Fruit fly (Drosophila melanogaster) whole organism, prepupa: Measurements from ENCODE around the gene CG34300.

ENCODE experiments used
- CG10631 ChIP-seq: fragments of 200-800 bp; sonication (Bioruptor generic); optimal IDR thresholded peaks from 2 replicates; lab custom pipeline; 2016; ENCODE audit warnings: missing biosample characterization, missing genetic modification characterization
- CG10669 ChIP-seq: fragments of 200-800 bp; sonication (Bioruptor generic); optimal IDR thresholded peaks from 3 replicates; lab custom pipeline; 2018; ENCODE audit warnings: missing biosample characterization, mild to moderate bottlenecking, missing genetic modification characterization, moderate library complexity
- CG11762 ChIP-seq: fragments of 200-800 bp; sonication (Bioruptor generic); optimal IDR thresholded peaks from 3 replicates; lab custom pipeline; 2016; ENCODE audit warnings: missing biosample characterization, missing genetic modification characterization; ENCODE audit not compliant: insufficient read depth
- CG15336 ChIP-seq: fragments of 200-800 bp; sonication (Bioruptor generic); IDR thresholded peaks from 2 replicates; pipeline ENCODE4 v1.3.6; 2022; ENCODE audit warnings: missing biosample characterization, missing genetic modification characterization
- CG1621 ChIP-seq: fragments of 200-800 bp; sonication (Bioruptor generic); optimal IDR thresholded peaks from 3 replicates; lab custom pipeline; 2018; ENCODE audit warnings: missing biosample characterization, mild to moderate bottlenecking, missing genetic modification characterization
- CG16779 ChIP-seq: fragments of 200-800 bp; sonication (Bioruptor generic); optimal IDR thresholded peaks from 3 replicates; lab custom pipeline; 2017; ENCODE audit warnings: missing biosample characterization, mild to moderate bottlenecking, missing genetic modification characterization
- CG3032 ChIP-seq: fragments of 200-800 bp; optimal IDR thresholded peaks from 2 replicates; lab custom pipeline; 2019; ENCODE audit warnings: missing biosample characterization, mild to moderate bottlenecking, missing genetic modification characterization, moderate library complexity
- CG31627 ChIP-seq: fragments of 200-800 bp; sonication (Bioruptor generic); optimal IDR thresholded peaks from 3 replicates; lab custom pipeline; 2016; ENCODE audit warnings: missing biosample characterization, missing genetic modification characterization
- CG32006 ChIP-seq: fragments of 200-800 bp; sonication (Bioruptor generic); optimal IDR thresholded peaks from 3 replicates; lab custom pipeline; 2017; ENCODE audit warnings: missing biosample characterization, mild to moderate bottlenecking, missing genetic modification characterization
- CG34406 ChIP-seq: fragments of 200-800 bp; sonication (Bioruptor generic); optimal IDR thresholded peaks from 3 replicates; lab custom pipeline; 2016; ENCODE audit warnings: missing biosample characterization, missing genetic modification characterization
- CG3919 ChIP-seq: fragments of 200-800 bp; sonication (Bioruptor generic); optimal IDR thresholded peaks from 3 replicates; lab custom pipeline; 2016; ENCODE audit warnings: missing biosample characterization, missing genetic modification characterization
- CG4318 ChIP-seq: fragments of 200-800 bp; sonication (Bioruptor generic); optimal IDR thresholded peaks from 3 replicates; lab custom pipeline; 2017; ENCODE audit warnings: missing biosample characterization, mild to moderate bottlenecking, missing genetic modification characterization
- CG6163 ChIP-seq: fragments of 200-800 bp; sonication (Bioruptor generic); IDR thresholded peaks from 3 replicates; pipeline ENCODE4 v1.3.6; 2022; ENCODE audit warnings: missing biosample characterization, missing genetic modification characterization
- CG6792 ChIP-seq: fragments of 200-800 bp; sonication (Bioruptor generic); optimal IDR thresholded peaks from 3 replicates; lab custom pipeline; 2016; ENCODE audit warnings: missing biosample characterization, missing genetic modification characterization
- CG6808 ChIP-seq: fragments of 200-800 bp; sonication (Bioruptor generic); optimal IDR thresholded peaks from 3 replicates; lab custom pipeline; 2017; ENCODE audit warnings: missing biosample characterization, missing genetic modification characterization, mild to moderate bottlenecking, moderate library complexity, missing genetic modification reagents
- CG6854 ChIP-seq: fragments of 200-800 bp; sonication (Bioruptor generic); optimal IDR thresholded peaks from 2 replicates; lab custom pipeline; 2017; ENCODE audit warnings: missing biosample characterization, mild to moderate bottlenecking, missing genetic modification characterization
- CG7368 ChIP-seq: fragments of 200-800 bp; sonication (Bioruptor generic); optimal IDR thresholded peaks from 3 replicates; lab custom pipeline; 2016; ENCODE audit warnings: missing biosample characterization, missing genetic modification characterization
- CG8119 ChIP-seq: fragments of 200-800 bp; sonication (Bioruptor generic); IDR thresholded peaks from 3 replicates; pipeline ENCODE4 v1.3.6; 2022; ENCODE audit warnings: missing biosample characterization, missing genetic modification characterization
- CG8319 ChIP-seq: fragments of 200-800 bp; sonication (Bioruptor generic); optimal IDR thresholded peaks from 3 replicates; lab custom pipeline; 2016; ENCODE audit warnings: missing biosample characterization, missing genetic modification characterization
- CG8632 ChIP-seq: fragments of 200-800 bp; sonication (Bioruptor generic); optimal IDR thresholded peaks from 3 replicates; lab custom pipeline; 2016; ENCODE audit warnings: missing biosample characterization, missing genetic modification characterization
- CG9139 ChIP-seq: fragments of 200-800 bp; sonication (Bioruptor generic); optimal IDR thresholded peaks from 3 replicates; lab custom pipeline; 2017; ENCODE audit warnings: missing biosample characterization, mild to moderate bottlenecking, missing genetic modification characterization
- Eip75B ChIP-seq: fragments of 200-800 bp; sonication (Bioruptor generic); optimal IDR thresholded peaks from 3 replicates; lab custom pipeline; 2016; ENCODE audit warnings: missing biosample characterization, missing genetic modification characterization
- Eip78C ChIP-seq: fragments of 200-800 bp; sonication (Bioruptor generic); peaks from one replicate; lab custom pipeline; 2016; ENCODE audit warnings: missing biosample characterization, missing genetic modification characterization
- Eip93F ChIP-seq: fragments of 200-800 bp; sonication (Bioruptor generic); optimal IDR thresholded peaks from 2 replicates; lab custom pipeline; 2016; ENCODE audit warnings: missing biosample characterization, mild to moderate bottlenecking, missing genetic modification characterization
- Ets96B ChIP-seq: fragments of 200-800 bp; optimal IDR thresholded peaks from 2 replicates; lab custom pipeline; 2019; ENCODE audit warnings: missing biosample characterization, mild to moderate bottlenecking, missing genetic modification characterization, moderate library complexity
- Gug ChIP-seq: fragments of 200-800 bp; sonication (Bioruptor generic); IDR thresholded peaks from 2 replicates; pipeline ENCODE4 v1.3.6; 2022; ENCODE audit warnings: missing biosample characterization, missing genetic modification characterization
- Hr39 ChIP-seq: fragments of 200-800 bp; sonication (Bioruptor generic); optimal IDR thresholded peaks from 2 replicates; lab custom pipeline; 2016; ENCODE audit warnings: missing biosample characterization, missing genetic modification characterization
- Hr4 ChIP-seq: fragments of 200-800 bp; sonication (Bioruptor generic); optimal IDR thresholded peaks from 3 replicates; lab custom pipeline; 2016; ENCODE audit warnings: missing biosample characterization, missing genetic modification characterization
- Lpt ChIP-seq: fragments of 200-800 bp; sonication (Bioruptor generic); optimal IDR thresholded peaks from 3 replicates; lab custom pipeline; 2016; ENCODE audit warnings: missing biosample characterization, missing genetic modification characterization
- OdsH ChIP-seq: fragments of 200-800 bp; sonication (Bioruptor generic); optimal IDR thresholded peaks from 3 replicates; lab custom pipeline; 2016; ENCODE audit warnings: missing biosample characterization, missing genetic modification characterization
- Smox ChIP-seq: fragments of 200-800 bp; sonication (Bioruptor generic); optimal IDR thresholded peaks from 3 replicates; lab custom pipeline; 2016; ENCODE audit warnings: missing biosample characterization, missing genetic modification characterization
- Sox102F ChIP-seq: fragments of 200-800 bp; sonication (Bioruptor generic); optimal IDR thresholded peaks from 2 replicates; lab custom pipeline; 2016; ENCODE audit warnings: missing biosample characterization, mild to moderate bottlenecking, missing genetic modification characterization
- Sox14 ChIP-seq: fragments of 200-800 bp; sonication (Bioruptor generic); optimal IDR thresholded peaks from 3 replicates; lab custom pipeline; 2016; ENCODE audit warnings: missing biosample characterization, missing genetic modification characterization
- Sox15 ChIP-seq: fragments of 200-800 bp; sonication (Bioruptor generic); optimal IDR thresholded peaks from 3 replicates; lab custom pipeline; 2016; ENCODE audit warnings: missing biosample characterization, missing genetic modification characterization
- achi ChIP-seq: fragments of 200-800 bp; sonication (Bioruptor generic); optimal IDR thresholded peaks from 3 replicates; lab custom pipeline; 2016; ENCODE audit warnings: missing biosample characterization, missing genetic modification characterization
- acj6 ChIP-seq: fragments of 200-800 bp; sonication (Bioruptor generic); optimal IDR thresholded peaks from 3 replicates; lab custom pipeline; 2016; ENCODE audit warnings: missing biosample characterization, missing genetic modification characterization
- cyc ChIP-seq: fragments of 200-800 bp; sonication (Bioruptor generic); optimal IDR thresholded peaks from 3 replicates; lab custom pipeline; 2016; ENCODE audit warnings: missing biosample characterization, missing genetic modification characterization
- dac ChIP-seq: fragments of 200-800 bp; sonication (Bioruptor generic); optimal IDR thresholded peaks from 2 replicates; lab custom pipeline; 2017; ENCODE audit warnings: missing biosample characterization, mild to moderate bottlenecking, missing genetic modification characterization
- dsx ChIP-seq: fragments of 200-800 bp; optimal IDR thresholded peaks from 3 replicates; lab custom pipeline; 2019; ENCODE audit warnings: missing biosample characterization, mild to moderate bottlenecking, missing genetic modification characterization, moderate library complexity; ENCODE audit not compliant: poor library complexity, severe bottlenecking
- eg ChIP-seq: fragments of 200-800 bp; sonication (Bioruptor generic); IDR thresholded peaks from 3 replicates; pipeline ENCODE4 v1.3.6; 2022; ENCODE audit warnings: missing biosample characterization, missing genetic modification characterization
- esn ChIP-seq: fragments of 200-800 bp; sonication (Bioruptor generic); optimal IDR thresholded peaks from 2 replicates; lab custom pipeline; 2016; ENCODE audit warnings: missing biosample characterization, mild to moderate bottlenecking, missing genetic modification characterization, moderate library complexity
- fd59A ChIP-seq: fragments of 200-800 bp; sonication (Bioruptor generic); optimal IDR thresholded peaks from 2 replicates; lab custom pipeline; 2017; ENCODE audit warnings: missing biosample characterization, mild to moderate bottlenecking, missing genetic modification characterization, missing genetic modification reagents
- fd85E ChIP-seq: fragments of 200-800 bp; sonication (Bioruptor generic); optimal IDR thresholded peaks from 3 replicates; lab custom pipeline; 2016; ENCODE audit warnings: missing biosample characterization, missing genetic modification characterization
- fkh ChIP-seq: fragments of 200-800 bp; sonication (Bioruptor generic); optimal IDR thresholded peaks from 3 replicates; lab custom pipeline; 2017; ENCODE audit warnings: missing biosample characterization, mild to moderate bottlenecking, missing genetic modification characterization, moderate library complexity
- lz ChIP-seq: fragments of 200-800 bp; sonication (Bioruptor generic); optimal IDR thresholded peaks from 3 replicates; lab custom pipeline; 2016; ENCODE audit warnings: missing biosample characterization, missing genetic modification characterization
- net ChIP-seq: fragments of 200-800 bp; sonication (Bioruptor generic); optimal IDR thresholded peaks from 3 replicates; lab custom pipeline; 2016; ENCODE audit warnings: missing biosample characterization, missing genetic modification characterization
- pdm3 ChIP-seq: fragments of 200-800 bp; sonication (Bioruptor generic); optimal IDR thresholded peaks from 3 replicates; lab custom pipeline; 2016; ENCODE audit warnings: missing biosample characterization, missing genetic modification characterization
- spab ChIP-seq: fragments of 200-800 bp; sonication (Bioruptor generic); optimal IDR thresholded peaks from 2 replicates; lab custom pipeline; 2017; ENCODE audit warnings: missing biosample characterization, mild to moderate bottlenecking, missing genetic modification characterization, missing genetic modification reagents
- ss ChIP-seq, 2 experiments: fragments of 200-800 bp; sonication (Bioruptor generic); optimal IDR thresholded peaks; 2 replicates in 1 of 2; 3 replicates in 1 of 2; lab custom pipeline; 2017 to 2018; ENCODE audit warnings: mild to moderate bottlenecking in 2 of 2, missing biosample characterization in 2 of 2, missing genetic modification characterization in 2 of 2, moderate library complexity in 1 of 2
- svp ChIP-seq: fragments of 200-800 bp; sonication (Bioruptor generic); peaks from one replicate; lab custom pipeline; 2016; ENCODE audit warnings: missing biosample characterization, missing genetic modification characterization
- topi ChIP-seq: fragments of 200-800 bp; sonication (Bioruptor generic); optimal IDR thresholded peaks from 3 replicates; lab custom pipeline; 2016; ENCODE audit warnings: missing biosample characterization, missing genetic modification characterization
- vri ChIP-seq: fragments of 200-800 bp; sonication (Bioruptor generic); optimal IDR thresholded peaks from 3 replicates; lab custom pipeline; 2016; ENCODE audit warnings: missing biosample characterization, mild to moderate bottlenecking, missing genetic modification characterization

The CG34300 gene

dm6 chr3R:30263708-30264107 lies 42.7 kb downstream of the CG34300 start:
- TF ChIP-seq eg (GFP tag; lab: Robert Waterston, UW): 0 out of 3 replicates have a peak, but pooled peaks have one; percentile 44
- TF ChIP-seq OdsH (GFP tag; lab: Kevin White, UChicago): peak; percentile 60
- TF ChIP-seq CG10669 (GFP tag; lab: Kevin White, UChicago): peak; percentile 41
- peak; percentile 61 for TF ChIP-seq spab (GFP tag; lab: Kevin White, UChicago)
- TF ChIP-seq CG6163 (GFP tag; lab: Robert Waterston, UW): peak; percentile 88
- TF ChIP-seq CG6808 (GFP tag; lab: Kevin White, UChicago): peak; percentile 35
- TF ChIP-seq dsx (GFP tag; lab: Kevin White, UChicago): peak; percentile 74
- peak; percentile 70 for TF ChIP-seq CG1621 (tag; lab: Kevin White, UChicago)
- peak; percentile 81 for TF ChIP-seq CG10631 (GFP tag; lab: Kevin White, UChicago)
- peak; percentile 73 for TF ChIP-seq CG8119 (GFP tag; lab: Robert Waterston, UW)
- TF ChIP-seq Smox (GFP tag; lab: Kevin White, UChicago): peak; percentile 16
- no peak for TF ChIP-seq cyc
- TF ChIP-seq Eip93F (GFP tag; lab: Kevin White, UChicago): no peak
- peak; percentile 38 for TF ChIP-seq CG34406
- TF ChIP-seq CG9139: peak; percentile 23
- TF ChIP-seq Sox14 (GFP tag; lab: Kevin White, UChicago): peak; percentile 34
- peak; percentile 17 for TF ChIP-seq lz (GFP tag; lab: Kevin White, UChicago)
- TF ChIP-seq Lpt (GFP tag; lab: Kevin White, UChicago): no peak
- peak; percentile 5 for TF ChIP-seq dac (GFP tag; lab: Kevin White, UChicago)
- TF ChIP-seq pdm3 (GFP tag; lab: Kevin White, UChicago): peak; percentile 49
- TF ChIP-seq esn (GFP tag; lab: Kevin White, UChicago): peak; percentile 56
- no peak for TF ChIP-seq Sox15 (GFP tag; lab: Kevin White, UChicago)
- TF ChIP-seq CG31627 (GFP tag; lab: Kevin White, UChicago): peak; percentile 2
- TF ChIP-seq acj6 (GFP tag; lab: Kevin White, UChicago): peak; percentile 66
- no peak for TF ChIP-seq CG6854 (GFP tag; lab: Kevin White, UChicago)
- peak; percentile 49; the same call in 1 of the 2 replicates for TF ChIP-seq Gug (GFP tag; lab: Robert Waterston, UW)
- peak; percentile 62 to 77 for TF ChIP-seq ss (GFP tag; optimal IDR thresholded peaks at IDR 0.05; lab: Kevin White, UChicago)
- no peak for TF ChIP-seq CG7368 (GFP tag; lab: Kevin White, UChicago)
- no peak for TF ChIP-seq Sox102F (GFP tag; lab: Kevin White, UChicago)
- peak; percentile 74 for TF ChIP-seq CG3032 (tag; lab: Kevin White, UChicago)
- no peak for TF ChIP-seq CG8319 (GFP tag; lab: Kevin White, UChicago)
- TF ChIP-seq CG6792 (GFP tag; lab: Kevin White, UChicago): peak; percentile 64
- TF ChIP-seq CG3919 (GFP tag; lab: Kevin White, UChicago): peak; percentile 45
- peak; percentile 58 for TF ChIP-seq CG16779 (tag; lab: Kevin White, UChicago)
- no peak for TF ChIP-seq fd85E (GFP tag; lab: Kevin White, UChicago)
- TF ChIP-seq fd59A (GFP tag; lab: Kevin White, UChicago): peak; percentile 48
- TF ChIP-seq CG15336 (GFP tag; lab: Robert Waterston, UW): peak; percentile 68
- peak; percentile 93 for TF ChIP-seq Eip78C
- peak; percentile 52 for TF ChIP-seq net (GFP tag; lab: Kevin White, UChicago)
- TF ChIP-seq Eip75B: peak; percentile 77
- TF ChIP-seq Ets96B (tag; lab: Kevin White, UChicago): peak; percentile 79
- TF ChIP-seq CG8632: peak; percentile 30
- peak; percentile 23 for TF ChIP-seq achi (GFP tag; lab: Kevin White, UChicago)
- TF ChIP-seq fkh: no peak
- TF ChIP-seq CG32006 (GFP tag; lab: Kevin White, UChicago): peak; percentile 67
- TF ChIP-seq Hr39 (GFP tag; lab: Kevin White, UChicago): no peak
- no peak for TF ChIP-seq vri (GFP tag; lab: Kevin White, UChicago)
- no peak for TF ChIP-seq CG11762 (GFP tag; lab: Kevin White, UChicago)
- peak; percentile 49 for TF ChIP-seq Hr4
- peak; percentile 55 for TF ChIP-seq topi
- TF ChIP-seq svp: peak; percentile 87
- TF ChIP-seq CG4318: peak; percentile 31
